Fruit fly (Drosophila melanogaster): ENCODE results near the gene CG3769.

DNA sequence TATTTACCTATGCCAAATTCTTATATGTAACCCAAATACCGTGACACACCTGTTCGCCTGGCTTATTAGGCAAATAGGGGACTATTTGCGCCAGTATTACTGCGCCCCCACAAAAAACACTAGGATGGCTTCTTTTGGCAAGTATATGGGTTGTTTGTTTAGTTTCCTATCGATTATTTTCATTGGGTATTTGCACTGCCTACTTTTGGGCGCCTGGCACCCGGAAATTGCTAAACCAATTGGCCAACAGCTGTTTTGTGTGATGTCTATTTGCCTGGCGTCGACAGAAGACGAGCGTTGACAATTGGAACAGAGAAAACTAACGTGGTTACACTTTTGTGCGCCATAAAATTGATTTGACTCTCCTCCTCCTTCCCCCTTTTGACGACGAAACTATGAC, 17.8 kb downstream of the CG3769 start:
- TF ChIP-seq h (optimal IDR thresholded peaks at IDR 0.05) (no peak), psq (optimal IDR thresholded peaks at IDR 0.05) (no peak), Sin3A (optimal IDR thresholded peaks at IDR 0.05) (no peak), Myc (optimal IDR thresholded peaks at IDR 0.05) (no peak), ttk (optimal IDR thresholded peaks at IDR 0.05) (no peak)

All from Kc167 (cell line).